Worm (Caenorhabditis elegans) whole organism, L3 larva: ENCODE results near the gene Y59A8B.8.
"Not testable (repeated sequence)": the region's sequence is repeated elsewhere in the genome, so short reads cannot be mapped to it uniquely, and the experiment has no call there.

Experiments
- nhr-28 ChIP-seq: fragments of 150-350 bp; optimal IDR thresholded peaks from 2 replicates; lab custom pipeline; 2014; ENCODE audit warnings: missing biosample characterization, missing genetic modification characterization
- pqm-1 ChIP-seq: fragments of 150-350 bp; optimal IDR thresholded peaks from 2 replicates; lab custom pipeline; 2017; ENCODE audit warnings: missing biosample characterization, missing genetic modification characterization, inconsistent platforms
- snpc-4 ChIP-seq: fragments of 150-350 bp; optimal IDR thresholded peaks from 2 replicates; lab custom pipeline; 2014; ENCODE audit warnings: missing biosample characterization, missing genetic modification characterization

ce11 chrV:18055297-18056019, 10.6 kb downstream of the Y59A8B.8 start, which contains the start of the genes Y59A8B.25 and ebp-3:
- TF ChIP-seq snpc-4; nhr-28; pqm-1 (tag; lab: Kevin White, UChicago): not testable (repeated sequence)
